Fruit fly (Drosophila melanogaster) whole organism, pupa: ENCODE results near the gene dpr3.

Source experiments
- CG10348 ChIP-seq: fragments of 200-800 bp; sonication (Bioruptor generic); IDR thresholded peaks from 2 replicates; pipeline ENCODE4 v1.3.6; 2022; ENCODE audit warnings: missing biosample characterization, missing genetic modification characterization
- CG12605 ChIP-seq: fragments of 200-800 bp; sonication (Bioruptor generic); IDR thresholded peaks from 2 replicates; pipeline ENCODE4 v1.3.6; 2022; ENCODE audit warnings: missing biosample characterization, missing genetic modification characterization
- CG13204 ChIP-seq: fragments of 200-800 bp; sonication (Bioruptor generic); optimal IDR thresholded peaks from 2 replicates; lab custom pipeline; 2018; ENCODE audit warnings: missing biosample characterization, mild to moderate bottlenecking, missing genetic modification characterization, moderate library complexity
- CG14655 ChIP-seq: fragments of 200-800 bp; sonication (Bioruptor generic); optimal IDR thresholded peaks from 3 replicates; lab custom pipeline; 2017; ENCODE audit warnings: mild to moderate bottlenecking, missing biosample characterization, missing genetic modification reagents, missing genetic modification characterization
- CG15710 ChIP-seq: fragments of 200-800 bp; sonication (Bioruptor generic); optimal IDR thresholded peaks from 2 replicates; lab custom pipeline; 2018; ENCODE audit warnings: missing biosample characterization, mild to moderate bottlenecking, missing genetic modification characterization, moderate library complexity
- CG17806 ChIP-seq: fragments of 200-800 bp; sonication (Bioruptor generic); optimal IDR thresholded peaks from 2 replicates; lab custom pipeline; 2018; ENCODE audit warnings: missing biosample characterization, mild to moderate bottlenecking, missing genetic modification characterization, moderate library complexity
- CG32121 ChIP-seq: fragments of 200-800 bp; sonication (Bioruptor generic); IDR thresholded peaks from 2 replicates; pipeline ENCODE4 v1.3.6; 2022; ENCODE audit warnings: missing biosample characterization, missing genetic modification characterization
- CG34367 ChIP-seq: fragments of 200-800 bp; sonication (Bioruptor generic); optimal IDR thresholded peaks from 2 replicates; lab custom pipeline; 2018; ENCODE audit warnings: missing biosample characterization, mild to moderate bottlenecking, missing genetic modification characterization
- CG4496 ChIP-seq: fragments of 200-800 bp; sonication (Bioruptor generic); IDR thresholded peaks from 3 replicates; pipeline ENCODE4 v1.3.6; 2022; ENCODE audit warnings: missing biosample characterization, missing genetic modification characterization
- CG8159 ChIP-seq: fragments of 200-800 bp; sonication (Bioruptor generic); optimal IDR thresholded peaks from 3 replicates; lab custom pipeline; 2018; ENCODE audit warnings: missing biosample characterization, mild to moderate bottlenecking, missing genetic modification characterization, moderate library complexity
- CG8301 ChIP-seq: fragments of 200-800 bp; sonication (Bioruptor generic); optimal IDR thresholded peaks from 2 replicates; lab custom pipeline; 2018; ENCODE audit warnings: missing biosample characterization, mild to moderate bottlenecking, missing genetic modification characterization
- CG9948 ChIP-seq: fragments of 200-800 bp; sonication (Bioruptor generic); optimal IDR thresholded peaks from 2 replicates; lab custom pipeline; 2018; ENCODE audit warnings: missing biosample characterization, mild to moderate bottlenecking, missing genetic modification characterization, moderate library complexity
- D1 ChIP-seq: fragments of 200-800 bp; sonication (Bioruptor generic); optimal IDR thresholded peaks from 2 replicates; lab custom pipeline; 2018; ENCODE audit warnings: missing biosample characterization, mild to moderate bottlenecking, missing genetic modification characterization, moderate library complexity
- EcR ChIP-seq: fragments of 200-800 bp; sonication (Bioruptor generic); optimal IDR thresholded peaks from 3 replicates; lab custom pipeline; 2019; ENCODE audit warnings: missing biosample characterization, missing genetic modification characterization, mild to moderate bottlenecking, moderate library complexity, missing genetic modification reagents
- Ets98B ChIP-seq: fragments of 200-800 bp; sonication (Bioruptor generic); IDR thresholded peaks from 2 replicates; pipeline ENCODE4 v1.3.6; 2022; ENCODE audit warnings: missing biosample characterization, missing genetic modification characterization
- Pif1A ChIP-seq: fragments of 200-800 bp; sonication (Bioruptor generic); optimal IDR thresholded peaks from 3 replicates; lab custom pipeline; 2016; ENCODE audit warnings: missing biosample characterization, missing genetic modification characterization
- Pif1B ChIP-seq: fragments of 200-800 bp; sonication (Bioruptor generic); optimal IDR thresholded peaks from 3 replicates; lab custom pipeline; 2016; ENCODE audit warnings: missing biosample characterization, missing genetic modification characterization
- Snoo ChIP-seq: fragments of 200-800 bp; sonication (Bioruptor generic); optimal IDR thresholded peaks from 3 replicates; lab custom pipeline; 2017; ENCODE audit warnings: missing biosample characterization, mild to moderate bottlenecking, missing genetic modification characterization, inconsistent platforms
- fd96Ca ChIP-seq: fragments of 200-800 bp; sonication (Bioruptor generic); IDR thresholded peaks from 3 replicates; pipeline ENCODE4 v1.3.6; 2022; ENCODE audit warnings: missing biosample characterization, missing genetic modification characterization
- gl ChIP-seq: fragments of 200-800 bp; sonication (Bioruptor generic); optimal IDR thresholded peaks from 2 replicates; lab custom pipeline; 2018; ENCODE audit warnings: missing biosample characterization, mild to moderate bottlenecking, missing genetic modification characterization
- rn ChIP-seq: fragments of 200-800 bp; sonication (Bioruptor generic); IDR thresholded peaks from 2 replicates; pipeline ENCODE4 v1.3.6; 2022; ENCODE audit warnings: missing biosample characterization, missing genetic modification characterization

The dpr3 gene

dm6 chr2L:2110350-2110888 lies 741 bp upstream of the dpr3 start:
- TF ChIP-seq CG17806 (no peak), CG13204 (GFP tag; lab: Kevin White, UChicago) (no peak), CG15710 (tag; lab: Kevin White, UChicago) (no peak), CG12605 (GFP tag; lab: Robert Waterston, UW) (no peak), CG8159 (no peak), CG4496 (GFP tag; lab: Robert Waterston, UW) (no peak), CG8301 (no peak), CG9948 (no peak), D1 (tag; lab: Kevin White, UChicago) (no peak), rn (GFP tag; lab: Robert Waterston, UW) (no peak), CG10348 (GFP tag; lab: Robert Waterston, UW) (no peak), CG14655 (GFP tag; lab: Kevin White, UChicago) (no peak), CG32121 (no peak), gl (tag; lab: Kevin White, UChicago) (no peak)

dm6 chr2L:2090235-2090634 lies 19.4 kb downstream of the dpr3 start:
- TF ChIP-seq CG8301 (no peak), CG8159 (peak; percentile 8), gl (tag; lab: Kevin White, UChicago) (no peak)

dm6 chr2L:2084349-2084748 lies 25.3 kb downstream of the dpr3 start:
- TF ChIP-seq CG17806 (no peak), rn (GFP tag; lab: Robert Waterston, UW) (0 out of 2 replicates have a peak, but pooled peaks have one; percentile 43), fd96Ca (GFP tag; lab: Robert Waterston, UW) (peak; percentile 52; the same call in 1 of the 3 replicates), CG4496 (GFP tag; lab: Robert Waterston, UW) (0 out of 3 replicates have a peak, but pooled peaks have one; percentile 44), D1 (tag; lab: Kevin White, UChicago) (no peak)

- no peak for TF ChIP-seq CG15710 (tag; lab: Kevin White, UChicago)
- TF ChIP-seq CG4496 (GFP tag; lab: Robert Waterston, UW) = no peak
- TF ChIP-seq rn (GFP tag; lab: Robert Waterston, UW) = no peak
- no peak for TF ChIP-seq Snoo
- TF ChIP-seq CG14655 (GFP tag; lab: Kevin White, UChicago) = no peak
- TF ChIP-seq CG13204 (GFP tag; lab: Kevin White, UChicago) = no peak
- TF ChIP-seq Pif1B (GFP tag; lab: Kevin White, UChicago) = no peak
- TF ChIP-seq Pif1A (GFP tag; lab: Kevin White, UChicago) = no peak
- TF ChIP-seq gl (tag; lab: Kevin White, UChicago) = no peak
- TF ChIP-seq CG8159 = no peak
- no peak for TF ChIP-seq CG34367
- TF ChIP-seq fd96Ca (GFP tag; lab: Robert Waterston, UW) = no peak
- no peak for TF ChIP-seq CG8301
- no peak for TF ChIP-seq D1 (tag; lab: Kevin White, UChicago)
- TF ChIP-seq Ets98B = no peak
- TF ChIP-seq CG12605 (GFP tag; lab: Robert Waterston, UW) = no peak
- TF ChIP-seq EcR (GFP tag; lab: Kevin White, UChicago) = no peak
- no peak for TF ChIP-seq CG9948
These were observed 30.1 kb downstream of the dpr3 start, which contains the start of gene CG12674 for dm6 chr2L:2079619-2080018. Gene CG12674, plus strand, starts transcription at chr2L:2079919.

- TF ChIP-seq gl (tag; lab: Kevin White, UChicago) (no peak), CG17806 (no peak), CG13204 (GFP tag; lab: Kevin White, UChicago) (peak; percentile 2), CG12605 (GFP tag; lab: Robert Waterston, UW) (no peak), CG9948 (peak; percentile 40), Pif1B (GFP tag; lab: Kevin White, UChicago) (peak; percentile 2), CG10348 (GFP tag; lab: Robert Waterston, UW) (no peak), rn (GFP tag; lab: Robert Waterston, UW) (no peak), Ets98B (no peak), CG4496 (GFP tag; lab: Robert Waterston, UW) (no peak), Snoo (no peak), Pif1A (GFP tag; lab: Kevin White, UChicago) (peak; percentile 33), CG14655 (GFP tag; lab: Kevin White, UChicago) (peak; percentile 36), CG15710 (tag; lab: Kevin White, UChicago) (peak; percentile 53), fd96Ca (GFP tag; lab: Robert Waterston, UW) (0 out of 3 replicates have a peak, but pooled peaks have one; percentile 28), CG32121 (no peak), D1 (tag; lab: Kevin White, UChicago) (no peak), CG8301 (no peak), EcR (GFP tag; lab: Kevin White, UChicago) (no peak), CG34367 (peak; percentile 43), CG8159 (peak; percentile 65)
- TF ChIP-seq, all 21 proteins: peak for 9
These were observed 36.7 kb downstream of the dpr3 start for dm6 chr2L:2072970-2073369.

dm6 chr2L:2054289-2054688 lies 55.4 kb downstream of the dpr3 start, which contains the start of gene Or22c:
Gene Or22c, plus strand, starts transcription at chr2L:2054589.
- no peak for TF ChIP-seq rn (GFP tag; lab: Robert Waterston, UW)
- no peak for TF ChIP-seq CG32121
- no peak for TF ChIP-seq D1 (tag; lab: Kevin White, UChicago)
- TF ChIP-seq CG9948 = no peak
- TF ChIP-seq CG10348 (GFP tag; lab: Robert Waterston, UW) = no peak
- no peak for TF ChIP-seq CG17806
- no peak for TF ChIP-seq CG4496 (GFP tag; lab: Robert Waterston, UW)
- TF ChIP-seq CG34367 = no peak
- TF ChIP-seq CG8301 = no peak
- no peak for TF ChIP-seq Ets98B
- no peak for TF ChIP-seq CG12605 (GFP tag; lab: Robert Waterston, UW)
- no peak for TF ChIP-seq CG8159
- no peak for TF ChIP-seq EcR (GFP tag; lab: Kevin White, UChicago)
- no peak for TF ChIP-seq Pif1A (GFP tag; lab: Kevin White, UChicago)
- TF ChIP-seq gl (tag; lab: Kevin White, UChicago) = no peak
- no peak for TF ChIP-seq Pif1B (GFP tag; lab: Kevin White, UChicago)
